Fruit fly (Drosophila melanogaster) whole organism: ENCODE measurements around the gene elB.

ENCODE experiments used
- CG8478 ChIP-seq: fragments of >200 bp; optimal IDR thresholded peaks from 2 replicates; lab custom pipeline; 2018; ENCODE audit warnings: inconsistent platforms
- EcR ChIP-seq, 2 experiments: fragments of >200 bp; optimal IDR thresholded peaks; 2 replicates each; lab custom pipeline; 2017; ENCODE audit warnings: missing biosample characterization in 2 of 2, missing genetic modification characterization in 2 of 2, missing genetic modification reagents in 2 of 2
- pan ChIP-seq: fragments of >200 bp; optimal IDR thresholded peaks from 2 replicates; lab custom pipeline; 2017
- psq ChIP-seq: fragments of >200 bp; optimal IDR thresholded peaks from 2 replicates; lab custom pipeline; 2017
- usp ChIP-seq: fragments of >200 bp; optimal IDR thresholded peaks from 2 replicates; lab custom pipeline; 2017; ENCODE audit warnings: missing biosample characterization, missing genetic modification characterization, mixed read lengths

DNA sequence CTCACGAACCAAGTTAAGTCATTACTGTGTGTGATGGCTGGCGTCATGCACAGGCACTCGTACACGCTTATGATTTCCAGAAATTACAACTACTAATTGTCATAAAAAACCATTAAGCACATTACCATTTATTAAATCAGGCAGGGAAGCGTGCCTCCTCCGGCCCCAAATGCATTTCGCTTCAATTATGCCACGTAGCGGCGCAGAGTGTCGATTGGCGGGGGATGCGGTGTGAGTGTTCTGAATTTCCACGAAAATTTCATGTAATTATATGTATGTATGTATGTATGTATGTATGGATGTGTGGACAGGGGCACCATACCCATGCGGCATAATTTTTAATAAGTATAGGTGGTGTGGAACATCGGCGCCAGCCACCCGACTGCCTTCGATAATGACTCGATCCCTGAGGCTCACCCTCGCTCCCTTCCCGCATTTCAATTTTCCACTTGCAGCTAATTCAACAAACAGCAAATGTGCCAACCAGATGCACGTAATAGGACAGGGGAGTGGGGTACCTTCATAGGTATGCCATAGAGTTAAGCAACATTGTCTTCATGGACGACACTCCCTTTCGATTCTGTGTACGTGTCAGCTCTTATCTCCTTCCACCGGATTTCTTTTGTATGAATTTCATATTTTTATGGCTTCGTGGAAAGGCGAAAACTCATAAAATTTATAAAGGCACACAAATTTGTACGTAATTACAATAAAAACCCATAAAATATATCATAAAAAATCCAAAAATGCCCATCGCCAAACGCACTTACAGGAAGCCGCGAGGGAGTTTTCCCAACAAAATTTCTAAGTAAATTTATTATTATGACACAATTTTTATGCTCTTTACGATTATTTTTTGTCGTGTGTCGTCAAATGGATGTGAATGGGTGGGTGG is 33.0 kb upstream of the elB start:
- TF ChIP-seq psq (lab: Kevin White, UChicago): no peak
- no peak for TF ChIP-seq usp (GFP tag; lab: Kevin White, UChicago)
- TF ChIP-seq pan: no peak
- no peak for TF ChIP-seq CG8478 (lab: Kevin White, UChicago)
- no peak for TF ChIP-seq EcR (GFP tag; optimal IDR thresholded peaks at IDR 0.05; lab: Kevin White, UChicago)
